Fruit fly (Drosophila melanogaster) whole organism, prepupa: ENCODE results near the gene CG13318.
A peak's percentile ranks its signal among the peaks of the same experiment; 100 is the strongest.

Experiments
- Blimp-1 ChIP-seq: fragments of 200-800 bp; sonication (Bioruptor generic); optimal IDR thresholded peaks from 3 replicates; lab custom pipeline; 2017; ENCODE audit warnings: missing biosample characterization, missing genetic modification characterization, mild to moderate bottlenecking, moderate library complexity, missing genetic modification reagents
- CG10631 ChIP-seq: fragments of 200-800 bp; sonication (Bioruptor generic); optimal IDR thresholded peaks from 2 replicates; lab custom pipeline; 2016; ENCODE audit warnings: missing biosample characterization, missing genetic modification characterization
- CG10669 ChIP-seq: fragments of 200-800 bp; sonication (Bioruptor generic); optimal IDR thresholded peaks from 3 replicates; lab custom pipeline; 2018; ENCODE audit warnings: missing biosample characterization, mild to moderate bottlenecking, missing genetic modification characterization, moderate library complexity
- CG11294 ChIP-seq: fragments of 200-800 bp; sonication (Bioruptor generic); IDR thresholded peaks from 2 replicates; pipeline ENCODE4 v1.3.6; 2022; ENCODE audit warnings: missing biosample characterization, missing genetic modification characterization
- CG11762 ChIP-seq: fragments of 200-800 bp; sonication (Bioruptor generic); optimal IDR thresholded peaks from 3 replicates; lab custom pipeline; 2016; ENCODE audit warnings: missing biosample characterization, missing genetic modification characterization; ENCODE audit not compliant: insufficient read depth
- CG15336 ChIP-seq: fragments of 200-800 bp; sonication (Bioruptor generic); IDR thresholded peaks from 2 replicates; pipeline ENCODE4 v1.3.6; 2022; ENCODE audit warnings: missing biosample characterization, missing genetic modification characterization
- CG1621 ChIP-seq: fragments of 200-800 bp; sonication (Bioruptor generic); optimal IDR thresholded peaks from 3 replicates; lab custom pipeline; 2018; ENCODE audit warnings: missing biosample characterization, mild to moderate bottlenecking, missing genetic modification characterization
- CG16779 ChIP-seq: fragments of 200-800 bp; sonication (Bioruptor generic); optimal IDR thresholded peaks from 3 replicates; lab custom pipeline; 2017; ENCODE audit warnings: missing biosample characterization, mild to moderate bottlenecking, missing genetic modification characterization
- CG3032 ChIP-seq: fragments of 200-800 bp; optimal IDR thresholded peaks from 2 replicates; lab custom pipeline; 2019; ENCODE audit warnings: missing biosample characterization, mild to moderate bottlenecking, missing genetic modification characterization, moderate library complexity
- CG31627 ChIP-seq: fragments of 200-800 bp; sonication (Bioruptor generic); optimal IDR thresholded peaks from 3 replicates; lab custom pipeline; 2016; ENCODE audit warnings: missing biosample characterization, missing genetic modification characterization
- CG32006 ChIP-seq: fragments of 200-800 bp; sonication (Bioruptor generic); optimal IDR thresholded peaks from 3 replicates; lab custom pipeline; 2017; ENCODE audit warnings: missing biosample characterization, mild to moderate bottlenecking, missing genetic modification characterization
- CG3919 ChIP-seq: fragments of 200-800 bp; sonication (Bioruptor generic); optimal IDR thresholded peaks from 3 replicates; lab custom pipeline; 2016; ENCODE audit warnings: missing biosample characterization, missing genetic modification characterization
- CG4318 ChIP-seq: fragments of 200-800 bp; sonication (Bioruptor generic); optimal IDR thresholded peaks from 3 replicates; lab custom pipeline; 2017; ENCODE audit warnings: missing biosample characterization, mild to moderate bottlenecking, missing genetic modification characterization
- CG6163 ChIP-seq: fragments of 200-800 bp; sonication (Bioruptor generic); IDR thresholded peaks from 3 replicates; pipeline ENCODE4 v1.3.6; 2022; ENCODE audit warnings: missing biosample characterization, missing genetic modification characterization
- CG6276 ChIP-seq: fragments of 200-800 bp; sonication (Bioruptor generic); optimal IDR thresholded peaks from 2 replicates; lab custom pipeline; 2017; ENCODE audit warnings: missing biosample characterization, mild to moderate bottlenecking, missing genetic modification characterization
- CG6792 ChIP-seq: fragments of 200-800 bp; sonication (Bioruptor generic); optimal IDR thresholded peaks from 3 replicates; lab custom pipeline; 2016; ENCODE audit warnings: missing biosample characterization, missing genetic modification characterization
- CG6854 ChIP-seq: fragments of 200-800 bp; sonication (Bioruptor generic); optimal IDR thresholded peaks from 2 replicates; lab custom pipeline; 2017; ENCODE audit warnings: missing biosample characterization, mild to moderate bottlenecking, missing genetic modification characterization
- CG7368 ChIP-seq: fragments of 200-800 bp; sonication (Bioruptor generic); optimal IDR thresholded peaks from 3 replicates; lab custom pipeline; 2016; ENCODE audit warnings: missing biosample characterization, missing genetic modification characterization
- CG9139 ChIP-seq: fragments of 200-800 bp; sonication (Bioruptor generic); optimal IDR thresholded peaks from 3 replicates; lab custom pipeline; 2017; ENCODE audit warnings: missing biosample characterization, mild to moderate bottlenecking, missing genetic modification characterization
- Eip75B ChIP-seq: fragments of 200-800 bp; sonication (Bioruptor generic); optimal IDR thresholded peaks from 3 replicates; lab custom pipeline; 2016; ENCODE audit warnings: missing biosample characterization, missing genetic modification characterization
- Eip78C ChIP-seq: fragments of 200-800 bp; sonication (Bioruptor generic); peaks from one replicate; lab custom pipeline; 2016; ENCODE audit warnings: missing biosample characterization, missing genetic modification characterization
- Eip93F ChIP-seq: fragments of 200-800 bp; sonication (Bioruptor generic); optimal IDR thresholded peaks from 2 replicates; lab custom pipeline; 2016; ENCODE audit warnings: missing biosample characterization, mild to moderate bottlenecking, missing genetic modification characterization
- Ets21C ChIP-seq: fragments of 200-800 bp; sonication (Bioruptor generic); optimal IDR thresholded peaks from 3 replicates; lab custom pipeline; 2016; ENCODE audit warnings: missing biosample characterization, missing genetic modification characterization
- Ets96B ChIP-seq: fragments of 200-800 bp; optimal IDR thresholded peaks from 2 replicates; lab custom pipeline; 2019; ENCODE audit warnings: missing biosample characterization, mild to moderate bottlenecking, missing genetic modification characterization, moderate library complexity
- Gug ChIP-seq: fragments of 200-800 bp; sonication (Bioruptor generic); IDR thresholded peaks from 2 replicates; pipeline ENCODE4 v1.3.6; 2022; ENCODE audit warnings: missing biosample characterization, missing genetic modification characterization
- Hr4 ChIP-seq: fragments of 200-800 bp; sonication (Bioruptor generic); optimal IDR thresholded peaks from 3 replicates; lab custom pipeline; 2016; ENCODE audit warnings: missing biosample characterization, missing genetic modification characterization
- Lpt ChIP-seq: fragments of 200-800 bp; sonication (Bioruptor generic); optimal IDR thresholded peaks from 3 replicates; lab custom pipeline; 2016; ENCODE audit warnings: missing biosample characterization, missing genetic modification characterization
- Met ChIP-seq: fragments of 200-800 bp; sonication (Bioruptor generic); optimal IDR thresholded peaks from 3 replicates; lab custom pipeline; 2016; ENCODE audit warnings: missing biosample characterization, missing genetic modification characterization
- OdsH ChIP-seq: fragments of 200-800 bp; sonication (Bioruptor generic); optimal IDR thresholded peaks from 3 replicates; lab custom pipeline; 2016; ENCODE audit warnings: missing biosample characterization, missing genetic modification characterization
- Smox ChIP-seq: fragments of 200-800 bp; sonication (Bioruptor generic); optimal IDR thresholded peaks from 3 replicates; lab custom pipeline; 2016; ENCODE audit warnings: missing biosample characterization, missing genetic modification characterization
- Sox14 ChIP-seq: fragments of 200-800 bp; sonication (Bioruptor generic); optimal IDR thresholded peaks from 3 replicates; lab custom pipeline; 2016; ENCODE audit warnings: missing biosample characterization, missing genetic modification characterization
- achi ChIP-seq: fragments of 200-800 bp; sonication (Bioruptor generic); optimal IDR thresholded peaks from 3 replicates; lab custom pipeline; 2016; ENCODE audit warnings: missing biosample characterization, missing genetic modification characterization
- acj6 ChIP-seq: fragments of 200-800 bp; sonication (Bioruptor generic); optimal IDR thresholded peaks from 3 replicates; lab custom pipeline; 2016; ENCODE audit warnings: missing biosample characterization, missing genetic modification characterization
- cyc ChIP-seq: fragments of 200-800 bp; sonication (Bioruptor generic); optimal IDR thresholded peaks from 3 replicates; lab custom pipeline; 2016; ENCODE audit warnings: missing biosample characterization, missing genetic modification characterization
- dac ChIP-seq: fragments of 200-800 bp; sonication (Bioruptor generic); optimal IDR thresholded peaks from 2 replicates; lab custom pipeline; 2017; ENCODE audit warnings: missing biosample characterization, mild to moderate bottlenecking, missing genetic modification characterization
- dsx ChIP-seq: fragments of 200-800 bp; optimal IDR thresholded peaks from 3 replicates; lab custom pipeline; 2019; ENCODE audit warnings: missing biosample characterization, mild to moderate bottlenecking, missing genetic modification characterization, moderate library complexity; ENCODE audit not compliant: poor library complexity, severe bottlenecking
- esn ChIP-seq: fragments of 200-800 bp; sonication (Bioruptor generic); optimal IDR thresholded peaks from 2 replicates; lab custom pipeline; 2016; ENCODE audit warnings: missing biosample characterization, mild to moderate bottlenecking, missing genetic modification characterization, moderate library complexity
- fd85E ChIP-seq: fragments of 200-800 bp; sonication (Bioruptor generic); optimal IDR thresholded peaks from 3 replicates; lab custom pipeline; 2016; ENCODE audit warnings: missing biosample characterization, missing genetic modification characterization
- fkh ChIP-seq: fragments of 200-800 bp; sonication (Bioruptor generic); optimal IDR thresholded peaks from 3 replicates; lab custom pipeline; 2017; ENCODE audit warnings: missing biosample characterization, mild to moderate bottlenecking, missing genetic modification characterization, moderate library complexity
- lz ChIP-seq: fragments of 200-800 bp; sonication (Bioruptor generic); optimal IDR thresholded peaks from 3 replicates; lab custom pipeline; 2016; ENCODE audit warnings: missing biosample characterization, missing genetic modification characterization
- net ChIP-seq: fragments of 200-800 bp; sonication (Bioruptor generic); optimal IDR thresholded peaks from 3 replicates; lab custom pipeline; 2016; ENCODE audit warnings: missing biosample characterization, missing genetic modification characterization
- pdm3 ChIP-seq: fragments of 200-800 bp; sonication (Bioruptor generic); optimal IDR thresholded peaks from 3 replicates; lab custom pipeline; 2016; ENCODE audit warnings: missing biosample characterization, missing genetic modification characterization
- salr ChIP-seq, 2 experiments: fragments of 200-800 bp; sonication (Bioruptor generic); optimal IDR thresholded peaks; 3 replicates each; lab custom pipeline; 2016 to 2018; ENCODE audit warnings: missing biosample characterization in 2 of 2, missing genetic modification characterization in 2 of 2, mild to moderate bottlenecking in 1 of 2
- spab ChIP-seq: fragments of 200-800 bp; sonication (Bioruptor generic); optimal IDR thresholded peaks from 2 replicates; lab custom pipeline; 2017; ENCODE audit warnings: missing biosample characterization, mild to moderate bottlenecking, missing genetic modification characterization, missing genetic modification reagents
- ss ChIP-seq, 2 experiments: fragments of 200-800 bp; sonication (Bioruptor generic); optimal IDR thresholded peaks; 2 replicates in 1 of 2; 3 replicates in 1 of 2; lab custom pipeline; 2017 to 2018; ENCODE audit warnings: mild to moderate bottlenecking in 2 of 2, missing biosample characterization in 2 of 2, missing genetic modification characterization in 2 of 2, moderate library complexity in 1 of 2
- topi ChIP-seq: fragments of 200-800 bp; sonication (Bioruptor generic); optimal IDR thresholded peaks from 3 replicates; lab custom pipeline; 2016; ENCODE audit warnings: missing biosample characterization, missing genetic modification characterization
- vri ChIP-seq: fragments of 200-800 bp; sonication (Bioruptor generic); optimal IDR thresholded peaks from 3 replicates; lab custom pipeline; 2016; ENCODE audit warnings: missing biosample characterization, mild to moderate bottlenecking, missing genetic modification characterization

Gene CG13318

DNA sequence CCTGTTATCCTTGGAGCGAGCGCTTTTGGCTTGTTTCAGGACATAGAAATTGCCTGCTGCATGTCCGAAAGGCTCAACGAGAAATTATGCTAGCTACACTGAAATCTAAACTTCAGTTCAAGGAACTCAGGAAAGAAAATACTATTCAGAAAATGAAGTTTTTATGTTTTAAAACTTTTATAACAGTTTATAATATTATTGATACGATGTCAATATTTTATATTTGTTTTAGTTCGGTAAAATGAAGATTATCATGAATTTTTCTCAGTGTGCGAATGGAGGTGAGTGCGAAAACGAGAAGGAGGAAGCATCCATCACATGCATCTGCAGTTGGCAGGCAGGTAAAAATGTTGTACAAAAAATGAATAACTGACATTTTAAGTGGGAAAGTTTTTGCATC, 26.1 kb downstream of the CG13318 start (continued):
- TF ChIP-seq CG3919 (GFP tag; lab: Kevin White, UChicago), result peak; percentile 86
- TF ChIP-seq CG6163 (GFP tag; lab: Robert Waterston, UW), result peak; percentile 85
- TF ChIP-seq Hr4 (GFP tag; lab: Kevin White, UChicago), result peak; percentile 88
- peak; percentile 51 for TF ChIP-seq fd85E (GFP tag; lab: Kevin White, UChicago)
- peak; percentile 88 for TF ChIP-seq CG15336 (GFP tag; lab: Robert Waterston, UW)
- TF ChIP-seq achi (GFP tag; lab: Kevin White, UChicago), result peak; percentile 84
- peak; percentile 75 for TF ChIP-seq dsx (GFP tag; lab: Kevin White, UChicago)
- peak; percentile 39 for TF ChIP-seq Lpt (GFP tag; lab: Kevin White, UChicago)
- peak; percentile 88 for TF ChIP-seq acj6 (GFP tag; lab: Kevin White, UChicago)
- TF ChIP-seq CG6854 (GFP tag; lab: Kevin White, UChicago), result peak; percentile 33
- TF ChIP-seq dac, result peak; percentile 61
- TF ChIP-seq CG16779 (tag; lab: Kevin White, UChicago), result peak; percentile 24
- TF ChIP-seq Smox (GFP tag; lab: Kevin White, UChicago), result peak; percentile 86
- TF ChIP-seq CG32006, result peak; percentile 86
- TF ChIP-seq salr (GFP tag; optimal IDR thresholded peaks at IDR 0.05; lab: Kevin White, UChicago), result peak; percentile 36 to 73
- TF ChIP-seq ss (GFP tag; optimal IDR thresholded peaks at IDR 0.05; lab: Kevin White, UChicago), result peak; percentile 40 to 82
- peak; percentile 58 for TF ChIP-seq CG4318 (GFP tag; lab: Kevin White, UChicago)
- peak; percentile 85 for TF ChIP-seq net (GFP tag; lab: Kevin White, UChicago)
- peak; percentile 62 for TF ChIP-seq Sox14 (GFP tag; lab: Kevin White, UChicago)
- TF ChIP-seq CG9139 (GFP tag; lab: Kevin White, UChicago), result peak; percentile 56
- peak; percentile 89 for TF ChIP-seq esn (GFP tag; lab: Kevin White, UChicago)
- no peak for TF ChIP-seq Eip93F (GFP tag; lab: Kevin White, UChicago)

DNA sequence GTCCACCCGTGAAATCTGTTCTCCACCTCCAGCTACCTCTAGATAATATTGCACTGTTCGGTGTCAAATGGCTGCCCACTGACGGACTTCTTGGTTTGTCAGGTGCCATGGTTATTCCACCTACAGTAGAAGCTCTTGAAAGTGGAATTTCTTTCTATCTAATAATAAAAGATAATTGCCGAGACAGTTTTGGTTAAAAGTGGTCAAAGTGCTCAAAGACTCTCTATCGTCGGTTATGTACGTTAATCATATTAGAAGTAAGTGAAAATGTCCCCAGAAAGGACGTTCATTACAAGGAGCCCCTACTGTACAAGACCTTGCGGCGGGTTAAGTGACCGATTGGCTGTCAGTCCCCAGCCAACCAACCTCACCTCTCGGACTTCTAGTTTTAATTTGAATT, 28.3 kb downstream of the CG13318 start:
- peak; percentile 60 for TF ChIP-seq CG31627
- TF ChIP-seq cyc (GFP tag; lab: Kevin White, UChicago), result peak; percentile 47
- TF ChIP-seq Eip93F (GFP tag; lab: Kevin White, UChicago), result no peak
- TF ChIP-seq lz, result peak; percentile 51
- TF ChIP-seq topi (GFP tag; lab: Kevin White, UChicago), result peak; percentile 40
- TF ChIP-seq CG6854 (GFP tag; lab: Kevin White, UChicago), result no peak
- no peak for TF ChIP-seq fkh
- peak; percentile 63 for TF ChIP-seq CG15336 (GFP tag; lab: Robert Waterston, UW)
- TF ChIP-seq CG1621, result no peak
- TF ChIP-seq Smox (GFP tag; lab: Kevin White, UChicago), result peak; percentile 61
- peak; percentile 17 for TF ChIP-seq acj6 (GFP tag; lab: Kevin White, UChicago)
- peak; percentile 2 for TF ChIP-seq CG11762
- peak; percentile 1 for TF ChIP-seq CG10669
- peak; percentile 69 for TF ChIP-seq Met
- TF ChIP-seq CG6792 (GFP tag; lab: Kevin White, UChicago), result peak; percentile 59
- TF ChIP-seq CG6163 (GFP tag; lab: Robert Waterston, UW), result peak; percentile 70
- TF ChIP-seq Gug (GFP tag; lab: Robert Waterston, UW), result no peak; the same call in 1 of the 2 replicates
- TF ChIP-seq CG11294 (GFP tag; lab: Robert Waterston, UW), result peak; percentile 38; the same call in 1 of the 2 replicates
- TF ChIP-seq ss (GFP tag; optimal IDR thresholded peaks at IDR 0.05; lab: Kevin White, UChicago), result no peak
- peak; percentile 50 for TF ChIP-seq Hr4 (GFP tag; lab: Kevin White, UChicago)
- TF ChIP-seq CG3032 (tag; lab: Kevin White, UChicago), result no peak
- TF ChIP-seq CG6276 (GFP tag; lab: Kevin White, UChicago), result peak; percentile 4
- peak; percentile 73 for TF ChIP-seq Sox14 (GFP tag; lab: Kevin White, UChicago)
- no peak for TF ChIP-seq CG4318 (GFP tag; lab: Kevin White, UChicago)
- peak; percentile 54 for TF ChIP-seq vri (GFP tag; lab: Kevin White, UChicago)
- TF ChIP-seq net (GFP tag; lab: Kevin White, UChicago), result peak; percentile 18
- peak; percentile 54 for TF ChIP-seq CG3919 (GFP tag; lab: Kevin White, UChicago)
- TF ChIP-seq Eip75B (GFP tag; lab: Kevin White, UChicago), result peak; percentile 43
- TF ChIP-seq Eip78C (GFP tag; lab: Kevin White, UChicago), result peak; percentile 30
- TF ChIP-seq achi (GFP tag; lab: Kevin White, UChicago), result peak; percentile 40
- peak; percentile 35 for TF ChIP-seq Ets21C (GFP tag; lab: Kevin White, UChicago)
- TF ChIP-seq CG10631, result peak; percentile 37
- TF ChIP-seq CG7368 (GFP tag; lab: Kevin White, UChicago), result no peak
- TF ChIP-seq spab, result peak; percentile 2
- TF ChIP-seq dsx (GFP tag; lab: Kevin White, UChicago), result no peak
- TF ChIP-seq Blimp-1, result no peak
- TF ChIP-seq Ets96B (tag; lab: Kevin White, UChicago), result peak; percentile 20
- peak; percentile 38 for TF ChIP-seq OdsH (GFP tag; lab: Kevin White, UChicago)
- TF ChIP-seq pdm3 (GFP tag; lab: Kevin White, UChicago), result peak; percentile 50
